Worm (Caenorhabditis elegans) whole organism, L4/young adult: ENCODE results near the gene mom-1.

Experiments used
- W03F9.2 ChIP-seq: fragments of 150-350 bp; optimal IDR thresholded peaks from 2 replicates; lab custom pipeline; 2014; ENCODE audit warnings: missing biosample characterization, missing genetic modification characterization
- dao-5 ChIP-seq: sonication (generic microtip); optimal IDR thresholded peaks from 2 replicates; lab custom pipeline; 2016; ENCODE audit warnings: missing genotype, missing genetic modification characterization, moderate library complexity, missing compliant biosample characterization
- him-1 ChIP-seq: sonication (generic microtip); optimal IDR thresholded peaks from 2 replicates; lab custom pipeline; 2016; ENCODE audit warnings: missing genotype, missing genetic modification reagents, missing genetic modification characterization, missing compliant biosample characterization

DNA sequence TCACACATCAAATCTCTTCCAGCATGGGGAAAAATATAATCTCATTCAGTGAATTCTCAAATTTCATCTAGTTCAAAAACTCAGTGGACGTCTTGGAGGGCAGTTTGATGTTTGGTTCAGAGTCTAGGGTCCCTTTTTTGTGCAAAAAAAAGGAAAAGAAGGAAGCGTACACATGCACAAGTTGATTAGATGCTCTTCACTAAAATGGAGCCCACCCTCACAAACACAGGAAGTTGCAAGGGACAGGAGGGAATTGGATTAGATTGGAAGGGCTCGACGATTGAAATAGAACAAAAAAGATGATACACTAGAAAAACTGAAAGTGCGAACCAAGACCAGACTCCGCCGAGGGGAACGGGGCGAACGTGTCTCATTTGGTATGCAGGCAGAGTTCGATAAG lies 42.0 kb upstream of the mom-1 start:
- TF ChIP-seq him-1 (tag; lab: Kevin White, UChicago) (no peak), dao-5 (tag; lab: Kevin White, UChicago) (no peak), W03F9.2 (tag; lab: Kevin White, UChicago) (no peak)
